Worm (Caenorhabditis elegans): ENCODE measurements around the gene ZC518.8.

Gene ZC518.8

ce11 chrIV:12385061-12385460 lies 23.4 kb upstream of the ZC518.8 start, which contains the start of gene F28D1.6:
Gene F28D1.6 (minus strand): TSS chrIV:12385161.
- no peak for TF ChIP-seq ztf-23 (GFP tag; IDR thresholded peaks at IDR 0.05)
- TF ChIP-seq med-1 (GFP tag; optimal IDR thresholded peaks at IDR 0.05; ENCODE audit: insufficient read depth), result no peak
- no peak for TF ChIP-seq tab-1 (GFP tag; IDR thresholded peaks at IDR 0.05)
- TF ChIP-seq cog-1 (tag; optimal IDR thresholded peaks at IDR 0.05), result no peak

DNA sequence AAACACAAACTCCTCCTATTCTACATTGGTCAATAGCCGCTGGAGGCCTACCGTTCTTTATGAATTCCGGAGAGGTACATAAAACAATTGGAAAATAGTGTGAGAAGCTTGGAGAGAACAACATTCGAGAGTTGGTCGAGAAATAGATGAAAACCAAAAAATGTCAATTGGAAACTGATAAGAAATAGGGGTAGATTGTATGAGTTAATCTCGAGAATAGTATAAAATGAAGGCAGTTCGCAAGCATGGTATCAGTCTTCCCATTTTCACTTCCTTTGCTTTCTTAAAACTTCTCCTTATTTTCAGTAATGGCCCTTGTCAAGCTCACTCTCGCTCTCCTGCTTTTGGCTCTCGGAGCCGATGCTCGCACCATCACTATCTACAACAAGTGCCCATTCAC lies 21.2 kb upstream of the ZC518.8 start, which contains the start of gene thn-2:
TSS of gene thn-2 (plus strand) at position 307 of the 400 bp plus-strand sequence.
- TF ChIP-seq tab-1 (GFP tag; IDR thresholded peaks at IDR 0.05) (no peak), cog-1 (tag; optimal IDR thresholded peaks at IDR 0.05) (no peak), ref-1 (GFP tag; conservative IDR thresholded peaks at IDR 0.05) (no peak), flt-1 (GFP tag; IDR thresholded peaks at IDR 0.05) (no peak), T22C8.4 (GFP tag; IDR thresholded peaks at IDR 0.05) (no peak), klf-2 (GFP tag; conservative IDR thresholded peaks at IDR 0.05) (no peak), med-1 (GFP tag; optimal IDR thresholded peaks at IDR 0.05; ENCODE audit: insufficient read depth) (no peak), ztf-23 (GFP tag; IDR thresholded peaks at IDR 0.05) (no peak), ztf-29 (GFP tag; IDR thresholded peaks at IDR 0.05) (no peak)

DNA sequence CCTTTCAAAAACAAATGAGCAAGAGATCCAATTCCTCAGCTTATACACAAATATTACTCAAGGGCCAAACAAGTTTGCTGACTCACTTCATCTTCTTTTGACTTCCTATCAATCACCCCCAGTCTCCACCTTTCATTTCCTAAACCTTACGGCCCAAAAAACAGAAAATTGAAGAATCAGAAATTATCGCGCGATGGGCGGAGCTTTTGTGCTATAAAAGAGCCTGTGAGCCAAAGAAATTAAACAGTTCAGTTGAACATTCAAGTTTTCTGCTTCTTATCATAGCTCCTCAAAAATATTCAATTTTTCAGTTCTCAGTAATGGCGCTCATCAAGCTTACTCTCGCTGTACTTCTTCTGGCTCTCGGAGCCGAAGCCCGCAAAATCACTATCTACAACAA lies 18.1 kb upstream of the ZC518.8 start, which contains the start of gene thn-1:
TSS of gene thn-1 (plus strand) at position 301 of the 400 bp plus-strand sequence.
- no peak for TF ChIP-seq ref-1 (GFP tag; conservative IDR thresholded peaks at IDR 0.05)
- no peak for TF ChIP-seq klf-2 (GFP tag; conservative IDR thresholded peaks at IDR 0.05)
- TF ChIP-seq med-1 (GFP tag; optimal IDR thresholded peaks at IDR 0.05; ENCODE audit: insufficient read depth), result no peak
- TF ChIP-seq flt-1 (GFP tag; IDR thresholded peaks at IDR 0.05), result no peak
- TF ChIP-seq cog-1 (tag; optimal IDR thresholded peaks at IDR 0.05), result no peak
- no peak for TF ChIP-seq ztf-29 (GFP tag; IDR thresholded peaks at IDR 0.05)
- TF ChIP-seq ztf-23 (GFP tag; IDR thresholded peaks at IDR 0.05), result no peak
- TF ChIP-seq T22C8.4 (GFP tag; IDR thresholded peaks at IDR 0.05), result no peak
- no peak for TF ChIP-seq tab-1 (GFP tag; IDR thresholded peaks at IDR 0.05)

- TF ChIP-seq ref-1 (GFP tag; conservative IDR thresholded peaks at IDR 0.05) (no peak), klf-2 (GFP tag; conservative IDR thresholded peaks at IDR 0.05) (no peak), T22C8.4 (GFP tag; IDR thresholded peaks at IDR 0.05) (no peak), cog-1 (tag; optimal IDR thresholded peaks at IDR 0.05) (no peak), ztf-29 (GFP tag; IDR thresholded peaks at IDR 0.05) (no peak), tab-1 (GFP tag; IDR thresholded peaks at IDR 0.05) (no peak), ztf-23 (GFP tag; IDR thresholded peaks at IDR 0.05) (no peak), med-1 (GFP tag; optimal IDR thresholded peaks at IDR 0.05; ENCODE audit: insufficient read depth) (no peak), flt-1 (GFP tag; IDR thresholded peaks at IDR 0.05) (no peak)
Measured at ce11 chrIV:12378919-12379318, 17.2 kb upstream of the ZC518.8 start.

DNA sequence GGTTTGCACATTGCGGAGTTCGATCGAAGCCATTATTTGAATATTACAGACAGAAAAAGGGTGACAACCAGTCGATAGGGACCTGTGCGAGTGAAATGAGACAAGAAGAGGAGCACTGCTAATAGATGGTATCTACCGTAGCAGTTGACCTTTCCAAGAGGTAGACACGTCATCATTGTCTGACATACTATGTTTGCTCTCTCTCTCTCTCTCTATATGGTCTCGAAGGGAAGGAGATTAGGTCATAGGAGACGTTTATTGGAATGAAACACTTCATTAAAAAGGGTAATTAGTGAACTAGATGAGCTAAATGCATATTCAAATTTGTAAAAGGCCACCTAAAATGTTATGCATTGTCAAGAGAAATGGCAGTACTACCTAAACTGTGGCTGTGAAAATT lies 14.3 kb upstream of the ZC518.8 start, which contains the start of gene atz-1:
TSS of gene atz-1 (minus strand) at position 101 of the 400 bp plus-strand sequence.
- TF ChIP-seq flt-1 (GFP tag; IDR thresholded peaks at IDR 0.05), result no peak

DNA sequence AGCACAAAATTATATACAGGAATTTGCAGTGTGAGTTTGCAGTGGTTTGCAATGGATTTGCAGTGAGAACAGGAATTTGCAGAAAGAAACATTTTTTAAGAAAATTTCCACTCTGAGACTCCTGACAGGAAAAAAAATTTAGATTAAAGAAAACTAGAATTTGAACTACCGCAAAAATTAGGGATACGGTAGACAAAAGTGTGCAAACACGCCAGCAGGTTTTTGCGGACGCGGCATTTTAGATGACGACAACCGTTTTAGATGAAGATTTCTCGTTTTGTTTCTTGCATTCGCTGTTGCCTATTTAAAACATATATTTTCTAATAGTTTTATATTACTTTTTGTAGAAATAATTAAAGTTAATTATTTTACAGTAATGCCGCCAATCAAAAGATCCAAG lies 10.2 kb upstream of the ZC518.8 start, which contains the start of gene wdr-46:
TSS of gene wdr-46 (plus strand) at position 375 of the 400 bp plus-strand sequence.
- TF ChIP-seq klf-2 (GFP tag; conservative IDR thresholded peaks at IDR 0.05), result no peak
- TF ChIP-seq cog-1 (tag; optimal IDR thresholded peaks at IDR 0.05), result peak; percentile 40
- 0 out of 2 replicates have a peak, but pooled peaks have one; percentile 71 for TF ChIP-seq flt-1 (GFP tag; IDR thresholded peaks at IDR 0.05)

DNA sequence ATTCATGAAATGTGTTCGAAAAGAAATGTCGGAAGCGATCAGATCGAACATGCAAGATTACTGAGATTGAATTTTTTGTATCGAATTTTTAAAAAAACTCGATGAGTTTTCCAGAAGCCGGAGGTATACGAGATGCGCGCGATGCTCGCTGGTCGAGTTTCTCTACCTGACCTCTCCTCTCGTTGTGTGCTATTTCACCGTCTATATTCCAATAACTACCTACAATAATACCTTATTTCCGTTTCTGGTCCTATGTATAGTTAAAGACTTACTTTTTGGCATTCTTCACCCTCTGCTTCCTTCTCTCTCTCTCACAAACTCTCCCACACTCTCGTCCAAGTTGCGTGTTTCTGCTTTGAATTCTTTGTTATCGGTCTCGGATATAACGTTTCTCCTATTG lies 9.6 kb upstream of the ZC518.8 start:
- TF ChIP-seq med-1 (GFP tag; optimal IDR thresholded peaks at IDR 0.05; ENCODE audit: insufficient read depth) (no peak), klf-2 (GFP tag; conservative IDR thresholded peaks at IDR 0.05) (no peak), flt-1 (GFP tag; IDR thresholded peaks at IDR 0.05) (no peak), ztf-29 (GFP tag; IDR thresholded peaks at IDR 0.05) (no peak), ref-1 (GFP tag; conservative IDR thresholded peaks at IDR 0.05) (no peak), tab-1 (GFP tag; IDR thresholded peaks at IDR 0.05) (no peak), T22C8.4 (GFP tag; IDR thresholded peaks at IDR 0.05) (no peak), cog-1 (tag; optimal IDR thresholded peaks at IDR 0.05) (no peak), ztf-23 (GFP tag; IDR thresholded peaks at IDR 0.05) (no peak)

DNA sequence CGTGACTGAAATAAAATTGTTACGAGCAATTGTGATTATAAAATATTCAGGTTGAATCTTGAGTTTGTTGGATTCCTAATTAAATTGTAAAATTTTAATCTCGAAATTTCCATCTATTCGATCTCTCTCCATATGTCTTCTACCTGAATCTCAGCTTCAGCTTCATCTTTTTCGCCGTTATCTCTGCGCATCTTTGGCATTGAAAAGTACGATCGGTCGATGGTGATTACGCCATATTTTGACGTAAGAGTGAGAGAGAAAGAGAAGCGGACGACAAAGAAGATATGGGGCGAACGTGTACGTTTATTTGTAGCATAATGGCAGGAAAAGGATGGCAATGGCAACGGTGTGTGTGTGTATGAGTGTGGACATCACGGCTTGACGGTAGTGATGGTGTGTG lies 4.9 kb upstream of the ZC518.8 start:
- TF ChIP-seq ztf-23 (GFP tag; IDR thresholded peaks at IDR 0.05), result no peak
- no peak for TF ChIP-seq ztf-29 (GFP tag; IDR thresholded peaks at IDR 0.05)
- TF ChIP-seq klf-2 (GFP tag; conservative IDR thresholded peaks at IDR 0.05), result no peak
- TF ChIP-seq tab-1 (GFP tag; IDR thresholded peaks at IDR 0.05), result no peak
- no peak for TF ChIP-seq med-1 (GFP tag; optimal IDR thresholded peaks at IDR 0.05; ENCODE audit: insufficient read depth)
- no peak for TF ChIP-seq T22C8.4 (GFP tag; IDR thresholded peaks at IDR 0.05)
- TF ChIP-seq flt-1 (GFP tag; IDR thresholded peaks at IDR 0.05), result no peak
- TF ChIP-seq ref-1 (GFP tag; conservative IDR thresholded peaks at IDR 0.05), result no peak
- TF ChIP-seq cog-1 (tag; optimal IDR thresholded peaks at IDR 0.05), result no peak

- TF ChIP-seq cog-1 (tag; optimal IDR thresholded peaks at IDR 0.05) (no peak), ref-1 (GFP tag; conservative IDR thresholded peaks at IDR 0.05) (no peak), flt-1 (GFP tag; IDR thresholded peaks at IDR 0.05) (no peak), tab-1 (GFP tag; IDR thresholded peaks at IDR 0.05) (no peak), T22C8.4 (GFP tag; IDR thresholded peaks at IDR 0.05) (no peak), ztf-29 (GFP tag; IDR thresholded peaks at IDR 0.05) (peak; percentile 48; the same call in 1 of the 2 replicates), klf-2 (GFP tag; conservative IDR thresholded peaks at IDR 0.05) (no peak), med-1 (GFP tag; optimal IDR thresholded peaks at IDR 0.05; ENCODE audit: insufficient read depth) (no peak)
Measured at ce11 chrIV:12364964-12365363, 3.3 kb upstream of the ZC518.8 start.

DNA sequence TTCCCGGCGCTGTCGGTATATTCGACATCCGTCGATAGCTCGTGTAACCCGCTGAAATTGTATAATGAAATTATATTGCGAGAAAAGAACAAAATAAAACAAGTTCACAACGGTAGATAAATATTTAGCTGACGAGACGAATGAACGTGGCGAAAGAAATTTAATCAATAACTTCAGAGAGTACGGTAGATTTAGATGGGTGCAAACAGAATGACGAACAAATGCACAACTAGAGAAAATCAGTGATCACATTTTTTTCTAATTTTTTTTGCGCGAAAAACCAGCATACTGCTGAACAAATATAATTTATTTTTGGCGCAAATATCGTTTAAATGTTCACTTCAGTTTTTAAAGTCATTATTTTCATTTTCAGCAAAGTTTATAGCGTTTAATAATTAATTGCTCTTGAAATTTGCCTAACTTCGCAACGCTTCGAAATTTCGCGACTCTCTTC lies 939 bp downstream of the ZC518.8 start, which contains the start of gene sec-24.2:
TSS of gene sec-24.2 (minus strand) at position 51 of the 454 bp plus-strand sequence.
- TF ChIP-seq flt-1 (GFP tag; IDR thresholded peaks at IDR 0.05) (no peak), med-1 (GFP tag; optimal IDR thresholded peaks at IDR 0.05; ENCODE audit: insufficient read depth) (no peak), T22C8.4 (GFP tag; IDR thresholded peaks at IDR 0.05) (no peak), ztf-23 (GFP tag; IDR thresholded peaks at IDR 0.05) (no peak), tab-1 (GFP tag; IDR thresholded peaks at IDR 0.05) (no peak), ref-1 (GFP tag; conservative IDR thresholded peaks at IDR 0.05) (no peak), cog-1 (tag; optimal IDR thresholded peaks at IDR 0.05) (no peak), klf-2 (GFP tag; conservative IDR thresholded peaks at IDR 0.05) (no peak), ztf-29 (GFP tag; IDR thresholded peaks at IDR 0.05) (no peak)
